Worm (Caenorhabditis elegans) whole organism, young adult: ENCODE results near the gene F58F12.4.

ENCODE experiments used
- B0019.2 ChIP-seq: fragments of 200-800 bp; sonication (Bioruptor generic); conservative IDR thresholded peaks from 2 replicates; pipeline ENCODE4 v1.3.6; 2022; ENCODE audit warnings: missing genetic modification reagents, missing genetic modification characterization, missing compliant biosample characterization
- C06A6.2 ChIP-seq: fragments of 200-800 bp; sonication (Bioruptor generic); conservative IDR thresholded peaks from 2 replicates; pipeline ENCODE4 v1.3.6; 2022; ENCODE audit warnings: missing genetic modification characterization, missing compliant biosample characterization
- C17E4.6 ChIP-seq: fragments of 200-800 bp; sonication (Bioruptor generic); IDR thresholded peaks from 2 replicates; pipeline ENCODE4 v1.3.6; 2022; ENCODE audit warnings: missing genetic modification reagents, missing genetic modification characterization, missing compliant biosample characterization
- F33H1.4 ChIP-seq: fragments of 200-800 bp; sonication (Bioruptor generic); IDR thresholded peaks from 2 replicates; pipeline ENCODE4 v1.3.6; 2022; ENCODE audit warnings: missing genetic modification reagents, missing genetic modification characterization, missing compliant biosample characterization
- F37B4.10 ChIP-seq: fragments of 200-800 bp; sonication (Bioruptor generic); IDR thresholded peaks from 2 replicates; pipeline ENCODE4 v1.3.6; 2022; ENCODE audit warnings: missing genetic modification characterization, missing compliant biosample characterization
- F55B11.4 ChIP-seq: sonication (generic microtip); optimal IDR thresholded peaks from 2 replicates; lab custom pipeline; 2016; ENCODE audit warnings: missing compliant biosample characterization, missing genetic modification characterization, borderline replicate concordance; ENCODE audit not compliant: insufficient read depth
- F57A8.1 ChIP-seq: fragments of 200-800 bp; sonication (Bioruptor generic); optimal IDR thresholded peaks from 2 replicates; lab custom pipeline; 2018; ENCODE audit warnings: mild to moderate bottlenecking, missing genetic modification characterization, moderate library complexity, missing compliant biosample characterization
- K12H6.12 ChIP-seq: fragments of 200-800 bp; sonication (Bioruptor generic); optimal IDR thresholded peaks from 2 replicates; lab custom pipeline; 2018; ENCODE audit warnings: mild to moderate bottlenecking, missing genetic modification characterization, missing compliant biosample characterization
- Y67H2A.10 ChIP-seq: fragments of 200-800 bp; sonication (Bioruptor generic); conservative IDR thresholded peaks from 2 replicates; pipeline ENCODE4 v1.3.6; 2022; ENCODE audit warnings: missing genetic modification reagents, missing genetic modification characterization, missing compliant biosample characterization
- Y95B8A.8 ChIP-seq: fragments of 200-800 bp; sonication (Bioruptor generic); IDR thresholded peaks from 2 replicates; pipeline ENCODE4 v1.3.6; 2022; ENCODE audit warnings: missing genetic modification reagents, missing genetic modification characterization, missing compliant biosample characterization
- akir-1 ChIP-seq: fragments of 200-800 bp; sonication (Bioruptor generic); optimal IDR thresholded peaks from 2 replicates; lab custom pipeline; 2018; ENCODE audit warnings: mild to moderate bottlenecking, missing genetic modification characterization, moderate library complexity, missing compliant biosample characterization
- aptf-3 ChIP-seq: fragments of 200-800 bp; sonication (Bioruptor generic); IDR thresholded peaks from 2 replicates; pipeline ENCODE4 v1.3.6; 2022; ENCODE audit warnings: missing genetic modification characterization, missing compliant biosample characterization
- atf-7 ChIP-seq: sonication (generic microtip); optimal IDR thresholded peaks from 2 replicates; lab custom pipeline; 2017; ENCODE audit warnings: mild to moderate bottlenecking, missing genetic modification characterization, missing compliant biosample characterization
- attf-5 ChIP-seq: fragments of 200-800 bp; sonication (Bioruptor generic); optimal IDR thresholded peaks from 2 replicates; lab custom pipeline; 2018; ENCODE audit warnings: mild to moderate bottlenecking, missing genetic modification characterization, missing compliant biosample characterization
- attf-6 ChIP-seq: fragments of 200-800 bp; sonication (Bioruptor generic); IDR thresholded peaks from 2 replicates; pipeline ENCODE4 v1.3.6; 2022; ENCODE audit warnings: missing genetic modification reagents, missing genetic modification characterization, missing compliant biosample characterization
- die-1 ChIP-seq: sonication (generic microtip); optimal IDR thresholded peaks from 2 replicates; lab custom pipeline; 2016; ENCODE audit warnings: missing genotype, mild to moderate bottlenecking, missing genetic modification characterization, missing compliant biosample characterization
- dox-1 ChIP-seq: fragments of 200-800 bp; sonication (Bioruptor generic); IDR thresholded peaks from 2 replicates; pipeline ENCODE4 v1.3.6; 2022; ENCODE audit warnings: missing genetic modification reagents, missing genetic modification characterization, missing compliant biosample characterization
- dpff-1 ChIP-seq: sonication (generic microtip); optimal IDR thresholded peaks from 2 replicates; lab custom pipeline; 2017; ENCODE audit warnings: mild to moderate bottlenecking, missing genetic modification characterization, missing compliant biosample characterization
- efl-1 ChIP-seq: fragments of 150-350 bp; optimal IDR thresholded peaks from 2 replicates; lab custom pipeline; 2014; ENCODE audit warnings: missing biosample characterization, missing genetic modification reagents, missing genetic modification characterization
- egl-18 ChIP-seq: fragments of 200-800 bp; sonication (Bioruptor generic); IDR thresholded peaks from 2 replicates; pipeline ENCODE4 v1.3.6; 2022; ENCODE audit warnings: missing genetic modification reagents, missing genetic modification characterization, missing compliant biosample characterization
- egrh-3 ChIP-seq: fragments of 200-800 bp; sonication (Bioruptor generic); IDR thresholded peaks from 2 replicates; pipeline ENCODE4 v1.3.6; 2022; ENCODE audit warnings: missing genetic modification reagents, missing genetic modification characterization, missing compliant biosample characterization
- ekl-4 ChIP-seq: fragments of 200-800 bp; sonication (Bioruptor generic); IDR thresholded peaks from 2 replicates; pipeline ENCODE4 v1.3.6; 2022; ENCODE audit warnings: missing genetic modification reagents, missing genetic modification characterization, missing compliant biosample characterization
- ets-4 ChIP-seq: fragments of 200-800 bp; sonication (Bioruptor generic); optimal IDR thresholded peaks from 2 replicates; lab custom pipeline; 2018; ENCODE audit warnings: mild to moderate bottlenecking, missing genetic modification characterization, missing compliant biosample characterization
- gei-17 ChIP-seq: fragments of 200-800 bp; sonication (Bioruptor generic); optimal IDR thresholded peaks from 2 replicates; lab custom pipeline; 2018; ENCODE audit warnings: mild to moderate bottlenecking, missing genetic modification characterization, missing compliant biosample characterization
- hlh-26 ChIP-seq: fragments of 200-800 bp; sonication (Bioruptor generic); conservative IDR thresholded peaks from 2 replicates; pipeline ENCODE4 v1.3.6; 2022; ENCODE audit warnings: missing genetic modification reagents, missing genetic modification characterization, missing compliant biosample characterization
- hmg-1.2 ChIP-seq: fragments of 200-800 bp; sonication (Bioruptor generic); IDR thresholded peaks from 2 replicates; pipeline ENCODE4 v1.3.6; 2022; ENCODE audit warnings: missing genetic modification reagents, missing genetic modification characterization, missing compliant biosample characterization
- hmg-20 ChIP-seq: fragments of 200-800 bp; sonication (Bioruptor generic); IDR thresholded peaks from 2 replicates; pipeline ENCODE4 v1.3.6; 2022; ENCODE audit warnings: missing genetic modification reagents, missing genetic modification characterization, missing compliant biosample characterization
- hrde-1 ChIP-seq: sonication (generic microtip); optimal IDR thresholded peaks from 2 replicates; lab custom pipeline; 2016; ENCODE audit warnings: missing genetic modification characterization, mild to moderate bottlenecking, missing compliant biosample characterization, moderate library complexity, missing genotype, missing genetic modification reagents, borderline replicate concordance
- let-526 ChIP-seq: fragments of 200-800 bp; sonication (Bioruptor generic); IDR thresholded peaks from 2 replicates; pipeline ENCODE4 v1.3.6; 2022; ENCODE audit warnings: missing genetic modification reagents, missing genetic modification characterization, missing compliant biosample characterization
- lin-40 ChIP-seq: sonication (generic microtip); optimal IDR thresholded peaks from 2 replicates; lab custom pipeline; 2016; ENCODE audit warnings: missing genetic modification characterization, mild to moderate bottlenecking, missing compliant biosample characterization, missing genotype, missing genetic modification reagents
- lsl-1 ChIP-seq: fragments of 200-800 bp; sonication (Bioruptor generic); optimal IDR thresholded peaks from 2 replicates; lab custom pipeline; 2018; ENCODE audit warnings: mild to moderate bottlenecking, missing genetic modification characterization, moderate library complexity, missing compliant biosample characterization
- madf-3 ChIP-seq: fragments of 200-800 bp; sonication (Bioruptor generic); IDR thresholded peaks from 2 replicates; pipeline ENCODE4 v1.3.6; 2022; ENCODE audit warnings: missing genetic modification reagents, missing genetic modification characterization, missing compliant biosample characterization
- mcd-1 ChIP-seq: fragments of 200-800 bp; sonication (Bioruptor generic); IDR thresholded peaks from 2 replicates; pipeline ENCODE4 v1.3.6; 2022; ENCODE audit warnings: missing genetic modification reagents, missing genetic modification characterization, missing compliant biosample characterization
- mel-28 ChIP-seq: sonication (generic microtip); optimal IDR thresholded peaks from 2 replicates; lab custom pipeline; 2016; ENCODE audit warnings: borderline replicate concordance, mild to moderate bottlenecking, missing genetic modification characterization, missing compliant biosample characterization
- nfyb-1 ChIP-seq: fragments of 200-800 bp; sonication (Bioruptor generic); IDR thresholded peaks from 2 replicates; pipeline ENCODE4 v1.3.6; 2022; ENCODE audit warnings: missing genetic modification reagents, missing genetic modification characterization, missing compliant biosample characterization
- nhr-27 ChIP-seq: fragments of 200-800 bp; sonication (Bioruptor generic); optimal IDR thresholded peaks from 2 replicates; lab custom pipeline; 2018; ENCODE audit warnings: mild to moderate bottlenecking, missing genetic modification characterization, moderate library complexity, missing compliant biosample characterization
- repo-1 ChIP-seq: sonication (generic microtip); optimal IDR thresholded peaks from 2 replicates; lab custom pipeline; 2017; ENCODE audit warnings: mild to moderate bottlenecking, missing genetic modification characterization, missing compliant biosample characterization
- rpc-1 ChIP-seq, 2 experiments: fragments of 150-350 bp in 1 of 2; sonication (generic microtip) in 1 of 2; optimal IDR thresholded peaks; 2 replicates each; lab custom pipeline; 2014 to 2018; ENCODE audit warnings: missing biosample characterization in 1 of 2, missing genetic modification characterization in 1 of 2, missing genetic modification reagents in 1 of 2, missing genotype in 1 of 2
- tlf-1 ChIP-seq: fragments of 200-800 bp; sonication (Bioruptor generic); optimal IDR thresholded peaks from 2 replicates; lab custom pipeline; 2018; ENCODE audit warnings: mild to moderate bottlenecking, missing genetic modification characterization, missing compliant biosample characterization
- unc-62 ChIP-seq: fragments of 150-350 bp; optimal IDR thresholded peaks from 2 replicates; lab custom pipeline; 2014; ENCODE audit warnings: missing biosample characterization, missing genetic modification reagents, missing genetic modification characterization
- zfh-2 ChIP-seq: fragments of 200-800 bp; sonication (Bioruptor generic); conservative IDR thresholded peaks from 2 replicates; pipeline ENCODE4 v1.3.6; 2022; ENCODE audit warnings: missing genetic modification reagents, missing genetic modification characterization, missing compliant biosample characterization
- zim-3 ChIP-seq: sonication (generic microtip); optimal IDR thresholded peaks from 2 replicates; lab custom pipeline; 2017; ENCODE audit warnings: mild to moderate bottlenecking, missing genetic modification characterization, moderate library complexity, missing compliant biosample characterization
- ztf-22 ChIP-seq: fragments of 200-800 bp; sonication (Bioruptor generic); optimal IDR thresholded peaks from 2 replicates; lab custom pipeline; 2018; ENCODE audit warnings: mild to moderate bottlenecking, missing genetic modification characterization, moderate library complexity, missing compliant biosample characterization
- ztf-26 ChIP-seq: sonication (generic microtip); optimal IDR thresholded peaks from 2 replicates; lab custom pipeline; 2017; ENCODE audit warnings: missing genetic modification characterization, missing compliant biosample characterization

Gene F58F12.4

DNA sequence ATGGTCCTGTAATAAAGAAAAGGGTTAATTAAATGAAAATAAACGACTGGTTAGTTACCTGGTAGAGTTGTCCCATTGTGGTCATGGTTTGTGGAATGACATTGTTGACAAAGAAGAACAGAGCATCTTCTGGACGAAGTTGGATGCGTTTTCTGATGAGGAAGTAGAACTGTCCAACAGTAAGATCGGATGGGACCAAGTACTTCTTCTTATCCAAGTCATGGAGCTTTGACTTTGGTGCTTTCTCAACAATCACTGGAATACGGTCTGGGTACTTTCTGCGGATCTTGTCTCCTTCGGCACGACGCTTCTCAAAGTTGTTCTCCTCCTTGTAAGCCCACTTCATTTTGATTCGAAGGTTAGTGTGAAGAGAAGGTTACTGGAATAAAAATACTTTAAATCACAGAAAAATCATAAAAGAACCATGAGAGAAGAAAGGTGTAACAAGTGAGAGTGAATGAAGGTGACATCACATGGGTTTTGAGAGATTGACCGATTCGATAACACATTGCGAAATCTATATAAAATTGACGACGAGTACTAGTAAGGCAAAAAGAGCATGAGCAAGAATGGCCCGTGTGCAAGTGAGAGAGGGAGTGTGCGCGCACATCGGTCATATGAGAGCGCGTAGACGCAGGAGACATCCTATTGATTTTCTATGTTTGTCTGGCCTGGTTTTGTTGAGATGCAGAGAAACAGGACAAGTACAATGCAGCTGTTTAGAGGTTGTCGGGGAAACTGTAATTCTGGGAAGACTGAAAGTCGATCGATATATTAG lies 39.0 kb upstream of the F58F12.4 start, which contains the start of gene lgg-1 (continued):
- TF ChIP-seq Y67H2A.10 (GFP tag; lab: Robert Waterston, UW) (peak; percentile 18; the same call in 1 of the 2 replicates), F57A8.1 (GFP tag; lab: Kevin White, UChicago) (peak; percentile 0), aptf-3 (no peak), dox-1 (GFP tag; lab: Robert Waterston, UW) (peak; percentile 75), F55B11.4 (no peak), ztf-22 (no peak), F33H1.4 (GFP tag; lab: Robert Waterston, UW) (no peak)
- TF ChIP-seq, all 124 proteins: peak for 47

DNA sequence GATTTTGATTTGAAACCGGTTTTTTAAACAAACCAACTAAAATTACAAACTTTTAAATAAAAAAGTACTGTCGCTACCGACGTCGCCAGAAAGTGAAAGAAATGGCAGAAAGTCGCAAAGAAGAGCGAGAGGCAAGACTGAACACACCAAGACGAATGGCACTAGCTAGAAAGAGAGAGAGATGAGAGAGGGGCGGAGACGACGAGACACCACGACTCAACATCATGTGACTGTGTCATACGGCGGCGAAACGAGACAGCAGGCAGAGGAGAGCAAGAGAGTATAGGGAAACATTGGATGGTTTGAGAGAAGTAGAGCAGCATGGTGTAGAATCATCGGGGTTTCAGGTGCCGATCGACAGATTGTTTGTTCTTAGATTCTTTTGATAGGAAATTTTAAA lies 38.2 kb upstream of the F58F12.4 start:
- TF ChIP-seq rpc-1 (optimal IDR thresholded peaks at IDR 0.05; lab: Kevin White, UChicago) = no peak
- TF ChIP-seq rpc-1 (tag; optimal IDR thresholded peaks at IDR 0.05; lab: Kevin White, UChicago) = no peak
- peak; percentile 57; the same call in 1 of the 2 replicates for TF ChIP-seq nfyb-1 (GFP tag; lab: Robert Waterston, UW)
- TF ChIP-seq K12H6.12 (tag; lab: Kevin White, UChicago) = peak; percentile 75
- peak; percentile 48 for TF ChIP-seq ets-4 (GFP tag; lab: Kevin White, UChicago)
- peak; percentile 84 for TF ChIP-seq lin-40 (tag; lab: Kevin White, UChicago)
- TF ChIP-seq F33H1.4 (GFP tag; lab: Robert Waterston, UW) = no peak
- peak; percentile 67 for TF ChIP-seq ztf-26
- TF ChIP-seq B0019.2 = no peak
- TF ChIP-seq mcd-1 (GFP tag; lab: Robert Waterston, UW) = peak; percentile 85
- no peak for TF ChIP-seq lsl-1 (GFP tag; lab: Kevin White, UChicago)
- peak; percentile 75; the same call in 1 of the 2 replicates for TF ChIP-seq let-526 (GFP tag; lab: Robert Waterston, UW)
- TF ChIP-seq hmg-1.2 (GFP tag; lab: Robert Waterston, UW) = peak; percentile 80
- TF ChIP-seq F55B11.4 = no peak
- TF ChIP-seq attf-5 (GFP tag; lab: Kevin White, UChicago) = peak; percentile 82
- TF ChIP-seq egrh-3 (GFP tag; lab: Robert Waterston, UW) = peak; percentile 53; the same call in 1 of the 2 replicates
- TF ChIP-seq zim-3 = no peak
- peak; percentile 82 for TF ChIP-seq zfh-2 (GFP tag; lab: Robert Waterston, UW)
- peak; percentile 35 for TF ChIP-seq die-1 (tag; lab: Kevin White, UChicago)
- TF ChIP-seq F37B4.10 (GFP tag; lab: Robert Waterston, UW) = no peak
- TF ChIP-seq nhr-27 (tag; lab: Kevin White, UChicago) = no peak
- TF ChIP-seq attf-6 = no peak
- TF ChIP-seq hlh-26 (GFP tag; lab: Robert Waterston, UW) = no peak
- TF ChIP-seq unc-62 = peak; percentile 88
- TF ChIP-seq C17E4.6 (GFP tag; lab: Robert Waterston, UW) = 0 out of 2 replicates have a peak, but pooled peaks have one; percentile 38
- no peak for TF ChIP-seq hmg-20 (GFP tag; lab: Robert Waterston, UW)
- TF ChIP-seq ekl-4 = peak; percentile 90
- peak; percentile 73 for TF ChIP-seq atf-7 (tag; lab: Kevin White, UChicago)
- TF ChIP-seq C06A6.2 = peak; percentile 80
- TF ChIP-seq egl-18 = peak; percentile 42; the same call in 1 of the 2 replicates
- TF ChIP-seq mel-28 = no peak
- 0 out of 2 replicates have a peak, but pooled peaks have one; percentile 67 for TF ChIP-seq madf-3 (GFP tag; lab: Robert Waterston, UW)
- no peak for TF ChIP-seq efl-1
- peak; percentile 64 for TF ChIP-seq tlf-1 (GFP tag; lab: Kevin White, UChicago)
- 0 out of 2 replicates have a peak, but pooled peaks have one; percentile 11 for TF ChIP-seq Y95B8A.8 (GFP tag; lab: Robert Waterston, UW)
- TF ChIP-seq gei-17 (GFP tag; lab: Kevin White, UChicago) = peak; percentile 56
- peak; percentile 52 for TF ChIP-seq repo-1 (tag; lab: Kevin White, UChicago)
- TF ChIP-seq akir-1 = no peak
- TF ChIP-seq dpff-1 = no peak
- TF ChIP-seq hrde-1 (tag; lab: Kevin White, UChicago) = no peak
- TF ChIP-seq aptf-3 = no peak
